Fruit fly (Drosophila melanogaster) whole organism, embryonic: ENCODE data around the gene CG10993.

Experiments used
- CG1024 ChIP-seq: fragments of 200-800 bp; sonication (Bioruptor generic); IDR thresholded peaks from 2 replicates; pipeline ENCODE4 v1.3.6; 2022; ENCODE audit warnings: missing biosample characterization, missing genetic modification characterization
- CG10267 ChIP-seq: fragments of 200-800 bp; sonication (Bioruptor generic); optimal IDR thresholded peaks from 2 replicates; lab custom pipeline; 2018; ENCODE audit warnings: missing biosample characterization, mild to moderate bottlenecking, missing genetic modification characterization, moderate library complexity
- CG11504 ChIP-seq: fragments of 200-800 bp; sonication (Bioruptor generic); optimal IDR thresholded peaks from 3 replicates; lab custom pipeline; 2019; ENCODE audit warnings: missing biosample characterization, mild to moderate bottlenecking, missing genetic modification characterization, moderate library complexity
- CG13287 ChIP-seq: fragments of 200-800 bp; sonication (Bioruptor generic); IDR thresholded peaks from 2 replicates; pipeline ENCODE4 v1.3.6; 2022; ENCODE audit warnings: missing biosample characterization, missing genetic modification characterization; ENCODE audit not compliant: partially characterized antibody
- CG13894 ChIP-seq: fragments of 200-800 bp; sonication (Bioruptor generic); optimal IDR thresholded peaks from 3 replicates; lab custom pipeline; 2018; ENCODE audit warnings: missing biosample characterization, mild to moderate bottlenecking, missing genetic modification characterization, moderate library complexity
- CG14965 ChIP-seq: fragments of 200-800 bp; sonication (Bioruptor generic); optimal IDR thresholded peaks from 2 replicates; lab custom pipeline; 2016; ENCODE audit warnings: missing biosample characterization, missing genetic modification characterization, borderline replicate concordance
- CG18476 ChIP-seq: fragments of 200-800 bp; sonication (Bioruptor generic); optimal IDR thresholded peaks from 2 replicates; lab custom pipeline; 2016; ENCODE audit warnings: missing biosample characterization, mild to moderate bottlenecking, missing genetic modification characterization
- CG34376 ChIP-seq: fragments of 200-800 bp; sonication (Bioruptor generic); optimal IDR thresholded peaks from 2 replicates; lab custom pipeline; 2018; ENCODE audit warnings: missing biosample characterization, mild to moderate bottlenecking, missing genetic modification characterization
- CG6854 ChIP-seq: fragments of 200-800 bp; sonication (Bioruptor generic); optimal IDR thresholded peaks from 3 replicates; lab custom pipeline; 2017; ENCODE audit warnings: missing biosample characterization, mild to moderate bottlenecking, missing genetic modification characterization
- CG7372 ChIP-seq: fragments of 200-800 bp; sonication (Bioruptor generic); IDR thresholded peaks from 2 replicates; pipeline ENCODE4 v1.3.6; 2022; ENCODE audit warnings: missing biosample characterization, missing genetic modification characterization
- CG8290 ChIP-seq, 3 experiments: fragments of 200-800 bp; sonication (Bioruptor generic); optimal IDR thresholded peaks; 2 replicates each; lab custom pipeline; 2016 to 2019; ENCODE audit warnings: missing biosample characterization in 3 of 3, missing genetic modification characterization in 3 of 3, mild to moderate bottlenecking in 2 of 3, moderate library complexity in 1 of 3
- CG9215 ChIP-seq: fragments of 200-800 bp; sonication (Bioruptor generic); IDR thresholded peaks from 2 replicates; pipeline ENCODE4 v1.3.6; 2022; ENCODE audit warnings: missing biosample characterization, missing genetic modification characterization
- CG9727 ChIP-seq: fragments of 200-800 bp; sonication (Bioruptor generic); optimal IDR thresholded peaks from 3 replicates; lab custom pipeline; 2017; ENCODE audit warnings: missing biosample characterization, mild to moderate bottlenecking, missing genetic modification characterization
- CoRest ChIP-seq: fragments of 200-800 bp; sonication (Bioruptor generic); optimal IDR thresholded peaks from 3 replicates; lab custom pipeline; 2018; ENCODE audit warnings: missing biosample characterization, mild to moderate bottlenecking, missing genetic modification characterization, moderate library complexity
- Dbx ChIP-seq: fragments of 200-800 bp; sonication (Bioruptor generic); IDR thresholded peaks from 3 replicates; pipeline ENCODE4 v1.3.6; 2022; ENCODE audit warnings: missing biosample characterization, missing genetic modification characterization
- E2f2 ChIP-seq: fragments of 200-800 bp; sonication (Bioruptor generic); IDR thresholded peaks from 2 replicates; pipeline ENCODE4 v1.3.6; 2022; ENCODE audit warnings: missing biosample characterization, missing genetic modification characterization
- Ets65A ChIP-seq: fragments of 200-800 bp; sonication (Bioruptor generic); peaks from one replicate; lab custom pipeline; 2016; ENCODE audit warnings: missing biosample characterization, missing genetic modification characterization
- Fer2 ChIP-seq: fragments of 200-800 bp; sonication (Bioruptor generic); optimal IDR thresholded peaks from 2 replicates; lab custom pipeline; 2018; ENCODE audit warnings: missing biosample characterization, mild to moderate bottlenecking, missing genetic modification characterization, moderate library complexity
- GATAe ChIP-seq: fragments of 200-800 bp; sonication (Bioruptor generic); conservative IDR thresholded peaks from 2 replicates; pipeline ENCODE4 v1.3.6; 2022; ENCODE audit warnings: missing biosample characterization, missing genetic modification characterization
- Hmr ChIP-seq: fragments of 200-800 bp; sonication (Bioruptor generic); optimal IDR thresholded peaks from 3 replicates; lab custom pipeline; 2017; ENCODE audit warnings: mild to moderate bottlenecking, missing biosample characterization, missing genetic modification reagents, missing genetic modification characterization
- MESR4 ChIP-seq: fragments of 200-800 bp; sonication (Bioruptor generic); optimal IDR thresholded peaks from 2 replicates; lab custom pipeline; 2018; ENCODE audit warnings: missing biosample characterization, mild to moderate bottlenecking, missing genetic modification characterization, moderate library complexity
- NC2β ChIP-seq: fragments of 200-800 bp; sonication (Bioruptor generic); optimal IDR thresholded peaks from 2 replicates; lab custom pipeline; 2016; ENCODE audit warnings: missing biosample characterization, missing genetic modification characterization
- Vsx1 ChIP-seq: fragments of 200-800 bp; sonication (Bioruptor generic); optimal IDR thresholded peaks from 2 replicates; lab custom pipeline; 2017; ENCODE audit warnings: missing biosample characterization, mild to moderate bottlenecking, missing genetic modification characterization, missing genetic modification reagents
- chinmo ChIP-seq: fragments of 200-800 bp; sonication (Bioruptor generic); IDR thresholded peaks from 4 replicates; pipeline ENCODE4 v1.3.6; 2022; ENCODE audit warnings: missing biosample characterization, missing genetic modification characterization; ENCODE audit not compliant: partially characterized antibody
- exex ChIP-seq: fragments of 200-800 bp; sonication (Bioruptor generic); optimal IDR thresholded peaks from 4 replicates; lab custom pipeline; 2018; ENCODE audit warnings: missing biosample characterization, mild to moderate bottlenecking, missing genetic modification characterization, moderate library complexity
- gcm ChIP-seq: fragments of 200-800 bp; sonication (Bioruptor generic); optimal IDR thresholded peaks from 2 replicates; lab custom pipeline; 2019; ENCODE audit warnings: missing biosample characterization, mild to moderate bottlenecking, missing genetic modification characterization, moderate library complexity
- grn ChIP-seq: fragments of 200-800 bp; sonication (Bioruptor generic); optimal IDR thresholded peaks from 3 replicates; lab custom pipeline; 2017; ENCODE audit warnings: missing biosample characterization, missing genetic modification characterization
- hb ChIP-seq: fragments of 200-800 bp; sonication (Bioruptor generic); IDR thresholded peaks from 3 replicates; pipeline ENCODE4 v1.3.6; 2022; ENCODE audit warnings: missing biosample characterization, missing genetic modification characterization; ENCODE audit not compliant: partially characterized antibody
- knrl ChIP-seq: fragments of 200-800 bp; sonication (Bioruptor generic); IDR thresholded peaks from 3 replicates; pipeline ENCODE4 v1.3.6; 2022; ENCODE audit warnings: missing biosample characterization, missing genetic modification characterization; ENCODE audit not compliant: partially characterized antibody
- mirr ChIP-seq: fragments of 200-800 bp; sonication (Bioruptor generic); optimal IDR thresholded peaks from 3 replicates; lab custom pipeline; 2018; ENCODE audit warnings: missing biosample characterization, mild to moderate bottlenecking, missing genetic modification characterization
- nmo ChIP-seq: fragments of 200-800 bp; sonication (Bioruptor generic); optimal IDR thresholded peaks from 2 replicates; lab custom pipeline; 2018; ENCODE audit warnings: missing biosample characterization, mild to moderate bottlenecking, missing genetic modification characterization, moderate library complexity
- odd ChIP-seq: fragments of 200-800 bp; sonication (Bioruptor generic); optimal IDR thresholded peaks from 2 replicates; lab custom pipeline; 2017; ENCODE audit warnings: missing biosample characterization, mild to moderate bottlenecking, missing genetic modification characterization
- slbo ChIP-seq: fragments of 200-800 bp; sonication (Bioruptor generic); IDR thresholded peaks from 2 replicates; pipeline ENCODE4 v1.3.6; 2022; ENCODE audit warnings: missing biosample characterization, missing genetic modification characterization
- stwl ChIP-seq: fragments of 200-800 bp; sonication (Bioruptor generic); optimal IDR thresholded peaks from 3 replicates; lab custom pipeline; 2018; ENCODE audit warnings: missing biosample characterization, mild to moderate bottlenecking, missing genetic modification characterization, moderate library complexity
- sug ChIP-seq: fragments of 200-800 bp; optimal IDR thresholded peaks from 2 replicates; lab custom pipeline; 2019; ENCODE audit warnings: missing biosample characterization, mild to moderate bottlenecking, missing genetic modification characterization, moderate library complexity

The CG10993 gene

DNA sequence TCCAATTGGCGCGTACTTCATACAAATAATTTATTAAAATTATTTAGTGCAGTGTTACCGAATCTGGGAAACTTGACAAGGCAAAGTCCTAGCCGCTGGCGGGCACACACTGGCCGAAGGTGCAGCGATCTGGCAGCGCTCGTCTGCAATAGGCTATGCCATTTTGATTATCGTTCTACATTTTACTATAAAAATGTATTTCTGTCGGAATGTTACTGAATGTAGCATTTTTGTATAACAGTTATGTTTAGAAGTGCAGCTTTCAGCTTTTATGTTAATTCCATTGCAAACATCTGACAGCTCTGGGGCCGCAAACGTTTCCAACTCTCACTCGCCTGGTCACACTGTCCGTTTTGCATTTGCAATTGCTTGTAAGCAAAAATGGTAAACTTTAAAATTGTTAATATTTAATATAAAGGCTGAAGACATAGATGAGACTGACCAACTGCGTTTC is 46.3 kb downstream of the CG10993 start, which contains the start of gene Grip91 (continued):
- TF ChIP-seq hb: no peak
- TF ChIP-seq MESR4 (GFP tag; lab: Kevin White, UChicago): peak; percentile 18
- TF ChIP-seq Hmr: peak; percentile 31
- TF ChIP-seq chinmo (GFP tag; lab: Robert Waterston, UW): 0 out of 4 replicates have a peak, but pooled peaks have one; percentile 45
- TF ChIP-seq nmo: peak; percentile 54
- peak; percentile 25 for TF ChIP-seq CG8290 (GFP tag; optimal IDR thresholded peaks at IDR 0.05; lab: Kevin White, UChicago)
- TF ChIP-seq CG8290 (tag; optimal IDR thresholded peaks at IDR 0.05; lab: Kevin White, UChicago): peak in 1 of 2 experiments; percentile 29
- TF ChIP-seq odd: no peak
- TF ChIP-seq CG14965: no peak
- no peak for TF ChIP-seq gcm (GFP tag; lab: Kevin White, UChicago)
- TF ChIP-seq knrl (GFP tag; lab: Robert Waterston, UW): 0 out of 3 replicates have a peak, but pooled peaks have one; percentile 50
- TF ChIP-seq Dbx (GFP tag; lab: Robert Waterston, UW): peak; percentile 26; the same call in 1 of the 3 replicates
- 0 out of 2 replicates have a peak, but pooled peaks have one; percentile 8 for TF ChIP-seq CG9215 (GFP tag; lab: Robert Waterston, UW)
- TF ChIP-seq stwl (tag; lab: Kevin White, UChicago): peak; percentile 66
- peak; percentile 1 for TF ChIP-seq CG13894
- peak; percentile 18 for TF ChIP-seq CG10267 (tag; lab: Kevin White, UChicago)
- TF ChIP-seq NC2β (GFP tag; lab: Kevin White, UChicago): peak; percentile 25
- peak; percentile 77 for TF ChIP-seq E2f2
- peak; percentile 53 for TF ChIP-seq Ets65A (GFP tag; lab: Kevin White, UChicago)
- TF ChIP-seq CG6854 (GFP tag; lab: Kevin White, UChicago): no peak
- TF ChIP-seq CG13287: peak; percentile 54; the same call in 1 of the 2 replicates
- TF ChIP-seq CG9727: peak; percentile 18
- TF ChIP-seq slbo: peak; percentile 21; the same call in 1 of the 2 replicates
- TF ChIP-seq CoRest (tag; lab: Kevin White, UChicago): peak; percentile 46
- TF ChIP-seq CG1024: no peak
- peak; percentile 15 for TF ChIP-seq CG11504
- TF ChIP-seq, all 482 proteins: peak for 82

DNA sequence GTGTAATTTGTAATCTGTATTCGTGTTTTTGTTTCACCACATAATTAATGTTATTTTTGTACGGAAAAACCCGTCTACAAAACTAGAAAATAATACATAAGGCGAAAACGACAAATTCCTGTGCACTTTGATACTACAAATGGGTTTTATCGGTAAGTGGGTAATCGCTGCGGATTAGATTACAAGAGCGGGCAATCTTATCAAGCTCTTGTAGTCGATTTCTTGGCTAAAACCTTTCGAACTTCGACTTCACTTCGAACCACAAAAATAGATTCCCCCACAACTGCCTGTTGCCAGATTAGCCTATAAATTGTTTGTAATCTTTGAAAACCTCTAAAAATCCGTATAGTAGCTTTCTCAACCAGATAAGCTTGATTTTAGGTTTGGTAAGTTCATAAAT is 49.9 kb downstream of the CG10993 start:
- TF ChIP-seq CG7372 (GFP tag; lab: Robert Waterston, UW) (no peak), GATAe (GFP tag; lab: Robert Waterston, UW) (peak; percentile 16; the same call in 1 of the 2 replicates), Fer2 (no peak), mirr (peak; percentile 26), exex (peak; percentile 92), Vsx1 (GFP tag; lab: Kevin White, UChicago) (peak; percentile 63), CG34376 (GFP tag; lab: Kevin White, UChicago) (peak; percentile 16), CG18476 (no peak), sug (tag; lab: Kevin White, UChicago) (peak; percentile 11), grn (GFP tag; lab: Kevin White, UChicago) (peak; percentile 15)
